Fruit fly (Drosophila melanogaster): Measurements from ENCODE around the gene alphaTub67C.

dm6 chr3L:9705591-9705990, 24.5 kb downstream of the alphaTub67C start:
- TF ChIP-seq CG31627 (GFP tag; optimal IDR thresholded peaks at IDR 0.05): no peak
- TF ChIP-seq esn (GFP tag; optimal IDR thresholded peaks at IDR 0.05): no peak
- no peak for TF ChIP-seq CG8632 (GFP tag; optimal IDR thresholded peaks at IDR 0.05)
- no peak for TF ChIP-seq OdsH (GFP tag; optimal IDR thresholded peaks at IDR 0.05)
- no peak for TF ChIP-seq Hr39 (GFP tag; optimal IDR thresholded peaks at IDR 0.05)
- no peak for TF ChIP-seq dac (GFP tag; optimal IDR thresholded peaks at IDR 0.05)
- no peak for TF ChIP-seq Lpt (GFP tag; optimal IDR thresholded peaks at IDR 0.05)
- no peak for TF ChIP-seq Met (GFP tag; optimal IDR thresholded peaks at IDR 0.05)
- TF ChIP-seq vri (GFP tag; optimal IDR thresholded peaks at IDR 0.05): no peak
- TF ChIP-seq CG34406 (GFP tag; optimal IDR thresholded peaks at IDR 0.05): no peak

All from whole organism, prepupa.